Worm (Caenorhabditis elegans): ENCODE results near the gene F18A1.7.

DNA sequence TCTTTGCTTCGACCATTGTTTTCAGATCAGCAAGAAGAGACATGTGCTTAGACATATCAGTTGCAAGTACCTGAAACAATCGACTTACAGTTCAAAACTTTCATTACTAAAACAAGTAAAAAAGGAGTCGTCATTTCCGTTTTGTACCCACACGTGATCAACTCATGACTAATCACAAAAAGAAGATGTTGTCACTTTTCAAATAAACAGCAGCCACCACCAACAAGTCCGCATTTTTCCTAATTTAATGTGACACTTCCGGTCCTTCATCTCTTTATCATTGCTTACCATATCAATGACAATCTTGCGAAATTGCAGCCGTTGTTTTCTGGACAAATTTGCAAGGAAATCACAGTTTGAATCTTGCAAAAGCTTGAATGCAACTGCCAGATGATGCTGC lies 34.9 kb downstream of the F18A1.7 start:
- TF ChIP-seq zag-1 (tag; optimal IDR thresholded peaks at IDR 0.05) (no peak), lsy-2 (tag; optimal IDR thresholded peaks at IDR 0.05) (no peak), D1046.2 (GFP tag; IDR thresholded peaks at IDR 0.05) (no peak), nhr-25 (tag; optimal IDR thresholded peaks at IDR 0.05; ENCODE audit: borderline replicate concordance, insufficient read depth) (no peak), unc-62 (GFP tag; optimal IDR thresholded peaks at IDR 0.05 in 1 of 2) (no peak), unc-62 (tag; optimal IDR thresholded peaks at IDR 0.05) (no peak), aly-2 (tag; optimal IDR thresholded peaks at IDR 0.05) (no peak), Y75B8A.6 (GFP tag; IDR thresholded peaks at IDR 0.05) (no peak), ama-1 (optimal IDR thresholded peaks at IDR 0.05) (no peak), nhr-237 (tag; optimal IDR thresholded peaks at IDR 0.05) (no peak), lin-39 (tag; optimal IDR thresholded peaks at IDR 0.05) (no peak)

Measured in whole organism, L4 larva.